Worm (Caenorhabditis elegans) whole organism, L1 larva: ENCODE measurements around the gene slcr-46.1.

ENCODE experiments used
- egl-27 ChIP-seq, 2 experiments: fragments of 150-350 bp in 1 of 2; sonication (generic microtip); optimal IDR thresholded peaks; 3 replicates each; lab custom pipeline; 2017 to 2018; ENCODE audit warnings: missing biosample characterization in 2 of 2, missing genetic modification characterization in 2 of 2, missing genetic modification reagents in 2 of 2
- elt-3 ChIP-seq, 6 experiments: fragments of 150-350 bp in 1 of 6; sonication (generic microtip); optimal IDR thresholded peaks; 2 replicates each; lab custom pipeline; 2017 to 2018; ENCODE audit warnings: missing biosample characterization in 6 of 6, missing genetic modification characterization in 6 of 6, inconsistent platforms in 1 of 6
- lin-39 ChIP-seq: fragments of 150-350 bp; optimal IDR thresholded peaks from 2 replicates; lab custom pipeline; 2014; ENCODE audit warnings: missing biosample characterization, missing genetic modification reagents, missing genetic modification characterization
- nhr-12 ChIP-seq: sonication (generic microtip); optimal IDR thresholded peaks from 2 replicates; lab custom pipeline; 2017; ENCODE audit warnings: missing biosample characterization, missing genetic modification characterization
- nhr-71 ChIP-seq: sonication (generic microtip); optimal IDR thresholded peaks from 2 replicates; lab custom pipeline; 2016; ENCODE audit warnings: mild to moderate bottlenecking, missing genetic modification characterization, moderate library complexity, missing compliant biosample characterization
- nhr-85 ChIP-seq: sonication (generic microtip); peaks from one replicate; lab custom pipeline; 2016; ENCODE audit warnings: missing genetic modification characterization, inconsistent platforms, missing compliant biosample characterization

- no peak for TF ChIP-seq nhr-71 (tag; lab: Kevin White, UChicago)
- TF ChIP-seq egl-27 (tag; optimal IDR thresholded peaks at IDR 0.05; lab: Kevin White, UChicago), result no peak
- TF ChIP-seq lin-39 (tag; lab: Kevin White, UChicago), result no peak
- TF ChIP-seq elt-3 (tag; optimal IDR thresholded peaks at IDR 0.05; lab: Kevin White, UChicago), result no peak
- TF ChIP-seq nhr-12 (tag; lab: Kevin White, UChicago), result no peak
- no peak for TF ChIP-seq nhr-85 (tag; lab: Kevin White, UChicago)
Measured at ce11 chrX:4636821-4637220, 4.7 kb downstream of the slcr-46.1 start, which contains the start of gene hosl-1.
